Worm (Caenorhabditis elegans): Measurements from ENCODE around the gene ZK546.4.

ce11 chrII:4987257-4987656 is 49.4 kb downstream of the ZK546.4 start:
- no peak for TF ChIP-seq lim-6 (tag; optimal IDR thresholded peaks at IDR 0.05)
- TF ChIP-seq ama-1 (optimal IDR thresholded peaks at IDR 0.05) = no peak
- TF ChIP-seq fkh-10 (GFP tag; optimal IDR thresholded peaks at IDR 0.05) = no peak
- TF ChIP-seq tbx-7 (tag; optimal IDR thresholded peaks at IDR 0.05) = no peak
- TF ChIP-seq pha-4 (tag; optimal IDR thresholded peaks at IDR 0.05) = no peak
- no peak for TF ChIP-seq dmd-4 (tag; optimal IDR thresholded peaks at IDR 0.05; ENCODE audit: borderline replicate concordance)
- TF ChIP-seq nfya-1 (tag; optimal IDR thresholded peaks at IDR 0.05) = no peak
- TF ChIP-seq ceh-30 (tag; optimal IDR thresholded peaks at IDR 0.05) = no peak
- no peak for TF ChIP-seq ceh-45 (GFP tag; IDR thresholded peaks at IDR 0.05)
- no peak for TF ChIP-seq unc-86 (tag; optimal IDR thresholded peaks at IDR 0.05)
